Fruit fly (Drosophila melanogaster) whole organism: Measurements from ENCODE around the gene Edc3.

ENCODE experiments used
- CG8478 ChIP-seq: fragments of >200 bp; optimal IDR thresholded peaks from 2 replicates; lab custom pipeline; 2018; ENCODE audit warnings: inconsistent platforms
- psq ChIP-seq: fragments of >200 bp; optimal IDR thresholded peaks from 2 replicates; lab custom pipeline; 2017

- TF ChIP-seq psq (lab: Kevin White, UChicago) (no peak), CG8478 (lab: Kevin White, UChicago) (no peak)
Observed at dm6 chr3L:17488622-17489391, 40.9 kb downstream of the Edc3 start.
